Worm (Caenorhabditis elegans) whole organism, L2 larva: ENCODE results near the gene rpl-11.1.
"Not testable (repeated sequence)": the region's sequence is repeated elsewhere in the genome, so short reads cannot be mapped to it uniquely, and the experiment has no call there.

Experiments
- F13H6.1 ChIP-seq: sonication (generic microtip); optimal IDR thresholded peaks from 2 replicates; lab custom pipeline; 2016; ENCODE audit warnings: missing genetic modification characterization, missing compliant biosample characterization
- R02D3.7 ChIP-seq: fragments of 150-350 bp; optimal IDR thresholded peaks from 2 replicates; lab custom pipeline; 2014; ENCODE audit warnings: missing biosample characterization, missing genetic modification characterization
- alr-1 ChIP-seq: fragments of 150-350 bp; optimal IDR thresholded peaks from 2 replicates; lab custom pipeline; 2014; ENCODE audit warnings: missing biosample characterization, missing genetic modification characterization
- aly-2 ChIP-seq: fragments of 150-350 bp; optimal IDR thresholded peaks from 2 replicates; lab custom pipeline; 2014; ENCODE audit warnings: missing biosample characterization, missing genetic modification characterization
- ama-1 ChIP-seq: fragments of 150-350 bp; optimal IDR thresholded peaks from 2 replicates; lab custom pipeline; 2018; ENCODE audit warnings: inconsistent platforms
- blmp-1 ChIP-seq: sonication (generic microtip); optimal IDR thresholded peaks from 2 replicates; lab custom pipeline; 2017; ENCODE audit warnings: missing genetic modification characterization, mild to moderate bottlenecking, missing compliant biosample characterization, antibody characterized with exemption, moderate library complexity; ENCODE audit not compliant: insufficient read depth
- ceh-16 ChIP-seq: fragments of 150-350 bp; optimal IDR thresholded peaks from 2 replicates; lab custom pipeline; 2014; ENCODE audit warnings: missing biosample characterization, missing genetic modification characterization
- ceh-82 ChIP-seq: fragments of 150-350 bp; optimal IDR thresholded peaks from 2 replicates; lab custom pipeline; 2014; ENCODE audit warnings: missing biosample characterization, missing genetic modification characterization
- crh-2 ChIP-seq: sonication (generic microtip); optimal IDR thresholded peaks from 2 replicates; lab custom pipeline; 2017; ENCODE audit warnings: missing biosample characterization, missing genetic modification characterization
- dmd-4 ChIP-seq: sonication (generic microtip); optimal IDR thresholded peaks from 2 replicates; lab custom pipeline; 2017; ENCODE audit warnings: missing biosample characterization, missing genetic modification characterization
- egl-27 ChIP-seq: sonication (generic microtip); optimal IDR thresholded peaks from 3 replicates; lab custom pipeline; 2017; ENCODE audit warnings: missing biosample characterization, missing genetic modification reagents, missing genetic modification characterization
- elt-1 ChIP-seq: fragments of 150-350 bp; optimal IDR thresholded peaks from 2 replicates; lab custom pipeline; 2014; ENCODE audit warnings: missing biosample characterization, missing genetic modification characterization
- elt-3 ChIP-seq: sonication (generic microtip); optimal IDR thresholded peaks from 2 replicates; lab custom pipeline; 2017; ENCODE audit warnings: missing biosample characterization, missing genetic modification characterization
- gmeb-1 ChIP-seq: fragments of 150-350 bp; optimal IDR thresholded peaks from 2 replicates; lab custom pipeline; 2014; ENCODE audit warnings: missing biosample characterization, missing genetic modification characterization
- lin-11 ChIP-seq: fragments of 150-350 bp; sonication (generic microtip); optimal IDR thresholded peaks from 2 replicates; lab custom pipeline; 2014; ENCODE audit warnings: missing biosample characterization, missing genetic modification characterization, inconsistent platforms, mixed read lengths
- lin-13 ChIP-seq: fragments of 150-350 bp; optimal IDR thresholded peaks from 2 replicates; lab custom pipeline; 2014; ENCODE audit warnings: missing biosample characterization, missing genetic modification reagents, missing genetic modification characterization
- lsy-2 ChIP-seq, 2 experiments: fragments of 150-350 bp in 1 of 2; sonication (generic microtip) in 1 of 2; optimal IDR thresholded peaks; 2 replicates each; lab custom pipeline; 2014 to 2017; ENCODE audit warnings: missing biosample characterization in 2 of 2, missing genetic modification characterization in 2 of 2
- mab-5 ChIP-seq: fragments of 150-350 bp; optimal IDR thresholded peaks from 2 replicates; lab custom pipeline; 2014; ENCODE audit warnings: missing biosample characterization, missing genetic modification characterization
- mbf-1 ChIP-seq: sonication (generic microtip); optimal IDR thresholded peaks from 2 replicates; lab custom pipeline; 2017; ENCODE audit warnings: missing biosample characterization, missing genetic modification characterization
- nhr-10 ChIP-seq: sonication (generic microtip); optimal IDR thresholded peaks from 2 replicates; lab custom pipeline; 2017; ENCODE audit warnings: missing biosample characterization, missing genetic modification characterization
- nhr-12 ChIP-seq: fragments of 150-350 bp; optimal IDR thresholded peaks from 2 replicates; lab custom pipeline; 2014; ENCODE audit warnings: missing biosample characterization, missing genetic modification characterization
- nhr-129 ChIP-seq: fragments of 150-350 bp; optimal IDR thresholded peaks from 2 replicates; lab custom pipeline; 2014; ENCODE audit warnings: missing biosample characterization, missing genetic modification characterization
- nhr-21 ChIP-seq: fragments of 150-350 bp; optimal IDR thresholded peaks from 2 replicates; lab custom pipeline; 2014; ENCODE audit warnings: missing biosample characterization, missing genetic modification characterization
- nhr-237 ChIP-seq: fragments of 150-350 bp; optimal IDR thresholded peaks from 2 replicates; lab custom pipeline; 2014; ENCODE audit warnings: missing biosample characterization, missing genetic modification characterization
- nhr-77 ChIP-seq: fragments of 150-350 bp; optimal IDR thresholded peaks from 2 replicates; lab custom pipeline; 2014; ENCODE audit warnings: missing biosample characterization, missing genetic modification characterization
- sma-3 ChIP-seq: sonication (generic microtip); optimal IDR thresholded peaks from 2 replicates; lab custom pipeline; 2016; ENCODE audit warnings: missing genetic modification reagents, missing genetic modification characterization, missing compliant biosample characterization
- sma-9 ChIP-seq, 2 experiments: fragments of 150-350 bp in 1 of 2; sonication (generic microtip) in 1 of 2; optimal IDR thresholded peaks; 2 replicates each; lab custom pipeline; 2014 to 2016; ENCODE audit warnings: missing genetic modification characterization in 2 of 2, mild to moderate bottlenecking in 1 of 2, missing biosample characterization in 1 of 2, missing compliant biosample characterization in 1 of 2, missing genetic modification reagents in 1 of 2, moderate library complexity in 1 of 2
- snpc-4 ChIP-seq: fragments of 150-350 bp; optimal IDR thresholded peaks from 2 replicates; lab custom pipeline; 2014; ENCODE audit warnings: missing biosample characterization, missing genetic modification characterization
- unc-55 ChIP-seq: fragments of 150-350 bp; sonication (generic microtip); optimal IDR thresholded peaks from 3 replicates; lab custom pipeline; 2014; ENCODE audit warnings: missing biosample characterization, missing genetic modification reagents, missing genetic modification characterization
- unc-62 ChIP-seq: fragments of 150-350 bp; optimal IDR thresholded peaks from 2 replicates; lab custom pipeline; 2014; ENCODE audit warnings: missing biosample characterization, missing genetic modification reagents, missing genetic modification characterization
- zag-1 ChIP-seq: fragments of 150-350 bp; optimal IDR thresholded peaks from 2 replicates; lab custom pipeline; 2014; ENCODE audit warnings: missing biosample characterization, missing genetic modification characterization
- ztf-11 ChIP-seq: sonication (generic microtip); optimal IDR thresholded peaks from 2 replicates; lab custom pipeline; 2017; ENCODE audit warnings: missing biosample characterization, missing genetic modification characterization

rpl-11.1 gene

ce11 chrV:3578813-3579212 is 7.1 kb downstream of the rpl-11.1 start, which contains the start of gene pygl-1:
Gene pygl-1 (plus strand): TSS chrV:3579023.
- TF ChIP-seq lsy-2 (tag; optimal IDR thresholded peaks at IDR 0.05; lab: Kevin White, UChicago) (peak in 1 of 2 experiments; percentile 81), mab-5 (no peak)
- TF ChIP-seq, all 48 proteins: peak for 1

- TF ChIP-seq crh-2 (tag; lab: Kevin White, UChicago) = no peak
These were observed 10.1 kb downstream of the rpl-11.1 start, which contains the start of gene grl-27 for ce11 chrV:3575759-3576158. Gene grl-27 (minus strand): TSS chrV:3575859.

ce11 chrV:3572408-3572807 is 13.5 kb downstream of the rpl-11.1 start, which contains the start of gene F40C5.1:
Gene F40C5.1 (plus strand): TSS chrV:3572708.
- TF ChIP-seq snpc-4 (tag; lab: Kevin White, UChicago); lin-13 (GFP tag; lab: Kevin White, UChicago); mab-5: not testable (repeated sequence)
- TF ChIP-seq, all 48 proteins: peak for 0; not testable (repeated sequence) for 48

- not testable (repeated sequence) for TF ChIP-seq lin-13 (GFP tag; lab: Kevin White, UChicago); nhr-77 (tag; lab: Kevin White, UChicago); nhr-237 (tag; lab: Kevin White, UChicago)
These were observed 15.2 kb downstream of the rpl-11.1 start, which contains the start of gene F40C5.2 for ce11 chrV:3570695-3571094. Gene F40C5.2 (plus strand): TSS chrV:3570995.

ce11 chrV:3564335-3564734 is 21.5 kb downstream of the rpl-11.1 start, which contains the start of gene T24A6.17:
Gene T24A6.17 (minus strand): TSS chrV:3564435.
- not testable (repeated sequence) for TF ChIP-seq nhr-129 (tag; lab: Kevin White, UChicago); R02D3.7 (tag; lab: Kevin White, UChicago); sma-9 (GFP tag; optimal IDR thresholded peaks at IDR 0.05; lab: Kevin White, UChicago); sma-9 (tag; optimal IDR thresholded peaks at IDR 0.05; lab: Kevin White, UChicago)

- TF ChIP-seq nhr-10; zag-1; nhr-12 (tag; lab: Kevin White, UChicago): not testable (repeated sequence)
These were observed 23.0 kb downstream of the rpl-11.1 start, which contains the start of gene T24A6.16 for ce11 chrV:3562824-3563223. Gene T24A6.16 (minus strand): TSS chrV:3562924.

ce11 chrV:3558744-3559143 is 27.1 kb downstream of the rpl-11.1 start, which contains the start of gene T24A6.1:
Gene T24A6.1 (plus strand): TSS chrV:3559044.
- not testable (repeated sequence) for TF ChIP-seq lin-11 (tag; lab: Kevin White, UChicago); ceh-82 (tag; lab: Kevin White, UChicago); sma-3 (GFP tag; lab: Kevin White, UChicago)

- TF ChIP-seq ztf-11 (no peak), blmp-1 (tag; lab: Kevin White, UChicago) (no peak), ceh-16 (tag; lab: Kevin White, UChicago) (no peak), unc-62 (no peak), zag-1 (no peak), nhr-21 (tag; lab: Kevin White, UChicago) (no peak), ama-1 (lab: Kevin White, UChicago) (no peak), unc-55 (no peak), lin-13 (GFP tag; lab: Kevin White, UChicago) (no peak), crh-2 (tag; lab: Kevin White, UChicago) (no peak), R02D3.7 (tag; lab: Kevin White, UChicago) (no peak)
These were observed 28.4 kb downstream of the rpl-11.1 start, which contains the start of gene grl-31 for ce11 chrV:3557422-3557821. Gene grl-31 (minus strand): TSS chrV:3557778.

- TF ChIP-seq nhr-10 = no peak
- TF ChIP-seq elt-1 (tag; lab: Kevin White, UChicago) = no peak
- no peak for TF ChIP-seq lin-13 (GFP tag; lab: Kevin White, UChicago)
- TF ChIP-seq aly-2 (tag; lab: Kevin White, UChicago) = no peak
- TF ChIP-seq dmd-4 (tag; lab: Kevin White, UChicago) = no peak
- TF ChIP-seq mbf-1 = no peak
- TF ChIP-seq blmp-1 (tag; lab: Kevin White, UChicago) = no peak
- no peak for TF ChIP-seq ama-1 (lab: Kevin White, UChicago)
- TF ChIP-seq nhr-77 (tag; lab: Kevin White, UChicago) = no peak
- no peak for TF ChIP-seq nhr-12 (tag; lab: Kevin White, UChicago)
- no peak for TF ChIP-seq F13H6.1
- TF ChIP-seq gmeb-1 (tag; lab: Kevin White, UChicago) = no peak
- TF ChIP-seq elt-3 (tag; lab: Kevin White, UChicago) = no peak
- no peak for TF ChIP-seq nhr-21 (tag; lab: Kevin White, UChicago)
- no peak for TF ChIP-seq egl-27 (tag; lab: Kevin White, UChicago)
- no peak for TF ChIP-seq lsy-2 (tag; optimal IDR thresholded peaks at IDR 0.05; lab: Kevin White, UChicago)
- TF ChIP-seq alr-1 (tag; lab: Kevin White, UChicago) = no peak
These were observed 29.9 kb downstream of the rpl-11.1 start, which contains the start of gene grl-30 for ce11 chrV:3555986-3556385. Gene grl-30 (plus strand): TSS chrV:3556286.
